Worm (Caenorhabditis elegans): ENCODE measurements around the gene nhr-175.

ce11 chrV:13915390-13915789, 48.9 kb downstream of the nhr-175 start, which contains the start of gene gcy-32:
- TF ChIP-seq C04F5.9 (tag; optimal IDR thresholded peaks at IDR 0.05) (no peak), ztf-11 (tag; optimal IDR thresholded peaks at IDR 0.05) (no peak), lin-14 (GFP tag; optimal IDR thresholded peaks at IDR 0.05) (no peak), nhr-77 (tag; optimal IDR thresholded peaks at IDR 0.05) (no peak), skn-1 (tag; optimal IDR thresholded peaks at IDR 0.05) (no peak), ama-1 (optimal IDR thresholded peaks at IDR 0.05) (no peak), mep-1 (tag; optimal IDR thresholded peaks at IDR 0.05) (no peak), grh-1 (GFP tag; IDR thresholded peaks at IDR 0.05) (no peak), tbx-2 (tag; optimal IDR thresholded peaks at IDR 0.05) (no peak), aly-2 (tag; optimal IDR thresholded peaks at IDR 0.05) (no peak), pag-3 (tag; optimal IDR thresholded peaks at IDR 0.05; ENCODE audit: borderline replicate concordance, insufficient read depth) (no peak), fkh-8 (tag; optimal IDR thresholded peaks at IDR 0.05) (no peak)

All from whole organism, L1 larva.